Fruit fly (Drosophila melanogaster) whole organism: ENCODE measurements around the gene Plc21C.

Experiments
- CG8478 ChIP-seq: fragments of >200 bp; optimal IDR thresholded peaks from 2 replicates; lab custom pipeline; 2018; ENCODE audit warnings: inconsistent platforms
- EcR ChIP-seq, 2 experiments: fragments of >200 bp; optimal IDR thresholded peaks; 2 replicates each; lab custom pipeline; 2017; ENCODE audit warnings: missing biosample characterization in 2 of 2, missing genetic modification characterization in 2 of 2, missing genetic modification reagents in 2 of 2
- pan ChIP-seq: fragments of >200 bp; optimal IDR thresholded peaks from 2 replicates; lab custom pipeline; 2017

DNA sequence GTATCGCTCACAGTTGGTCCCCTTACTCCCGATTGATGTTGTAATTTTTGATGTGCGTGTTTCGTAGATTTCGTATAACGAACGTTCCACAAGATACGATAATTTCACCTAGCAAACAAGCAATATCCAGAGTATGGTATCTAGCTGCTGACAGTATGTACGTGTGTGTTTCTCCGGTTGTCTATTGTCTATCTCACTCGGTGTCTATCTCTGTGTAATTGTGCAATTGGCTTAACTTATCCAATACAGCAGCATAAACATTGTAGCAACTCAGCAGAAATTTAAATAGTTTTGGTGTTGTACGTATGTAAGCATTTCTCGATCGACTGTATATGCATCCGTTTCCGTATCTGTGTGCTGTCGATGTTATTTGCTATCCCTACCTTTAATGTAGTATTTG, 41.0 kb downstream of the Plc21C start:
- no peak for TF ChIP-seq EcR (GFP tag; optimal IDR thresholded peaks at IDR 0.05; lab: Kevin White, UChicago)
- TF ChIP-seq pan (lab: Kevin White, UChicago): no peak
- TF ChIP-seq CG8478 (lab: Kevin White, UChicago): no peak
